Fruit fly (Drosophila melanogaster): ENCODE measurements around the gene dgt2.

Gene dgt2

DNA sequence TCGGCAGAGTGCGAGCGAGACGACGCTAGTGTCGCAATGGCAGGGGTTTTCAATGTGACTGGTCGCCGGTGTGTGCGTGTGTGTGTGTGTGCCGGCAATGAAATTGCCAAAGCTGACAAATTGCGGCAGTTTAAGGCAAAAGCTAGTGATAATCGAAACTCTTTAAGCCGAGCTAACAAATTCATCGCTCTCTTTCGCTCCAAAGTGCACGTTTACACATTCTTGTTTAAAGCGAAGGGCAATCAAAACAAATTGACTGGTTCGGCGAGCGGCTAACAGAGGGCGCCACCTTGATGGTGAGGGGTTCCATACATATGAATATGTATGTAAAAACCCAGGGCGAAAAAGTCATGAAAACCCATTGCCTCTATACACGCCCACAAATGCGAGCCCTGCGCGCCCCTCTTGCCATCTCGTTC lies 14.1 kb downstream of the dgt2 start:
- TF ChIP-seq kay (GFP tag; ENCODE audit: borderline replicate concordance): no peak
- TF ChIP-seq bab1 (GFP tag; optimal IDR thresholded peaks at IDR 0.05): peak; percentile 23
- TF ChIP-seq pad (GFP tag; optimal IDR thresholded peaks at IDR 0.05): peak; percentile 99
- no peak for TF ChIP-seq CG11617 (GFP tag; optimal IDR thresholded peaks at IDR 0.05)
- peak; percentile 17 for TF ChIP-seq Hr96 (GFP tag; optimal IDR thresholded peaks at IDR 0.05)
- peak; percentile 16 for TF ChIP-seq tj (GFP tag; optimal IDR thresholded peaks at IDR 0.05)

DNA sequence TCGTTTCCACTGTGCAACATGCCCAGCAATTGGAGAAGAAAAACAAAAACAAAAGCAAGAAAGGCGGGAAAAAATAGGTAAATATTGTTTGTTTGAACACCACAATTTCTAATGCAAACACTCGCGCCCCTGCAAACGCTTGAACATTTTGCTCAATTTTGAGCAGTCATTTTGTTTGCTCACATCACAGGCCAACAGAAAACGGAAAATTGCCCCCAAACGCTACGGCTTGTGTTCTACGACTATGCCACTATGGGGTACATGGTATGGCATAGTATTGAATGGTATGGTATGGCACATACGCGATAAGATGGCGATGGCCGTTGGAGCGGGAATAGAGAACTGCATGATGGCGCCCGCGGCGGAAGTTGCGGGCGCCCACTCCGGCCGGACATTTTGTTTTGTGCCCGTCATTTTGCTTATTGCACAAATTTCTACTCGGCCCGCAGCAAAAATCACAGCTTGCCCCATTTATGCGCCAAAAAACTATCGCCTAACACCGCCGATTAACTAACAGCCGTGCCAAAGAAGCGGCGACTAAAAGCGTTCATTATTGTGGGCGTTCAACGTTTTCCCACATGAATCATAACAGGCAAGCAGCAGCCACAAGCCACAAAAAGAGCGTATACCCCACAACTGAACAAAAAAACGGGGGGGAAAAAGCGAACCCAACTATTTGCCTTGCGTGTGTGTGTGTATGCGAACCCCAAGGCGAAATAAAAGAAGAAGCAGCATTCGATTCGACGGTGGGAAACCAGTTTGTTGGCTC lies 14.7 kb downstream of the dgt2 start:
- TF ChIP-seq kay (GFP tag; ENCODE audit: borderline replicate concordance): peak; percentile 94
- TF ChIP-seq pad (GFP tag; optimal IDR thresholded peaks at IDR 0.05): no peak
- TF ChIP-seq CG12768 (GFP tag; optimal IDR thresholded peaks at IDR 0.05): no peak
- no peak for TF ChIP-seq Crg-1 (GFP tag; optimal IDR thresholded peaks at IDR 0.05)
- TF ChIP-seq CG14711 (tag; optimal IDR thresholded peaks at IDR 0.05): peak; percentile 19
- TF ChIP-seq CG5204 (GFP tag; optimal IDR thresholded peaks at IDR 0.05): peak; percentile 48
- peak in 1 of 2 experiments; percentile 15 for TF ChIP-seq cnc (optimal IDR thresholded peaks at IDR 0.05)
- TF ChIP-seq CG33017 (tag; optimal IDR thresholded peaks at IDR 0.05): peak; percentile 58
- TF ChIP-seq CG7101 (tag; optimal IDR thresholded peaks at IDR 0.05): peak; percentile 15
- TF ChIP-seq toe (GFP tag; optimal IDR thresholded peaks at IDR 0.05): peak; percentile 37
- no peak for TF ChIP-seq Hr96 (GFP tag; optimal IDR thresholded peaks at IDR 0.05)

DNA sequence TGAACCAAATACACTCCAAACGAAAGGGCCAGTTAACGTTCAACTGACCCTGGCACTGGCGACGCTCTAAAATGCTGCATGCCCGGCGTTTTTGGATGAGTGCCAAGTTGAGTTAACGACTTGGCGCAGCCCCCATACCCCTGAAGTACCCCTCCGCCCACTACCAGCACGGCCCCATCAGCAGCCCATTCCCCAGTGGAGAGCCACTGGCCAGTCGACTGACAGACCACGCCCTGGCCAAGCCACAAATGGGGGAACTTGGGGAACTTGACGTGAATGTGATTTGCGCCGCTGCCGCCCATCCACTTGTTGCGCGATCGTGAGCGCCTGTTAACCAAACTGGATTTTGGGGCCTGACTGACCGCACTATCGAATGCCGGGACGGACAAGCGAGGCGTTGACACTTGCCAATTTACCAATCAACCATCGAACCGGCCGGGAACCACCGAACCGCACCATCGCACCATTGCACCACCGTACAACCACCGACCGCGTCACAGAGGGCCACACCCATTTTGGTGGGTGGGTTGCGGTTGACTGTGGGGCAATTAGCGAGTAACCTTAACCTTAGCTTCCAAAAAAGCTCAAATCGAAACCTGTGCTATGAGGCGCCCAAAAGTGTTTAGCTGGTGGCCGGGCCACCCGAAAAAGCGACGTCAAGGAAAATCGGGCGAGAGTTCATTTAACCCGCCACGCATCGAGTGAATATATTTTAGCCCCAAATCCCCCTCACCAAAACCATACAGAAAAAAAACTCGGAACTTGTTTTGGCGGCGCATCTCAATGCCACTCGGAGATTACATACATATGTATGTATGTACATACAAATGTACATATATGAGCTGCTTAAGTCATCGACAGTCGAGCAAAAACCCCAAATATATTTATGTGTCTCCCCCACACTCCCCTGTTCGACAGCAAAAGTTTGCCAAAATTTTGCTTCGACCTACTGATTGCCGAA lies 16.0 kb downstream of the dgt2 start:
- TF ChIP-seq cic (GFP tag; optimal IDR thresholded peaks at IDR 0.05) (peak; percentile 6), CG12768 (GFP tag; optimal IDR thresholded peaks at IDR 0.05) (peak; percentile 67), CG11617 (GFP tag; optimal IDR thresholded peaks at IDR 0.05) (no peak), cnc (optimal IDR thresholded peaks at IDR 0.05) (no peak), pad (GFP tag; optimal IDR thresholded peaks at IDR 0.05) (peak; percentile 93), Mnt (GFP tag; optimal IDR thresholded peaks at IDR 0.05) (no peak), kay (GFP tag; ENCODE audit: borderline replicate concordance) (no peak), tj (GFP tag; optimal IDR thresholded peaks at IDR 0.05) (peak; percentile 11), CG33017 (tag; optimal IDR thresholded peaks at IDR 0.05) (no peak), Crg-1 (GFP tag; optimal IDR thresholded peaks at IDR 0.05) (peak; percentile 35), Clk (GFP tag; optimal IDR thresholded peaks at IDR 0.05) (no peak), Hr96 (GFP tag; optimal IDR thresholded peaks at IDR 0.05) (no peak), CG1620 (GFP tag; optimal IDR thresholded peaks at IDR 0.05) (no peak), CG7101 (tag; optimal IDR thresholded peaks at IDR 0.05) (no peak), toe (GFP tag; optimal IDR thresholded peaks at IDR 0.05) (no peak), ovo (GFP tag; optimal IDR thresholded peaks at IDR 0.05) (peak; percentile 60), bab1 (GFP tag; optimal IDR thresholded peaks at IDR 0.05) (no peak), CG7045 (GFP tag; optimal IDR thresholded peaks at IDR 0.05) (no peak), CG5204 (GFP tag; optimal IDR thresholded peaks at IDR 0.05) (no peak), CG14711 (tag; optimal IDR thresholded peaks at IDR 0.05) (no peak)

DNA sequence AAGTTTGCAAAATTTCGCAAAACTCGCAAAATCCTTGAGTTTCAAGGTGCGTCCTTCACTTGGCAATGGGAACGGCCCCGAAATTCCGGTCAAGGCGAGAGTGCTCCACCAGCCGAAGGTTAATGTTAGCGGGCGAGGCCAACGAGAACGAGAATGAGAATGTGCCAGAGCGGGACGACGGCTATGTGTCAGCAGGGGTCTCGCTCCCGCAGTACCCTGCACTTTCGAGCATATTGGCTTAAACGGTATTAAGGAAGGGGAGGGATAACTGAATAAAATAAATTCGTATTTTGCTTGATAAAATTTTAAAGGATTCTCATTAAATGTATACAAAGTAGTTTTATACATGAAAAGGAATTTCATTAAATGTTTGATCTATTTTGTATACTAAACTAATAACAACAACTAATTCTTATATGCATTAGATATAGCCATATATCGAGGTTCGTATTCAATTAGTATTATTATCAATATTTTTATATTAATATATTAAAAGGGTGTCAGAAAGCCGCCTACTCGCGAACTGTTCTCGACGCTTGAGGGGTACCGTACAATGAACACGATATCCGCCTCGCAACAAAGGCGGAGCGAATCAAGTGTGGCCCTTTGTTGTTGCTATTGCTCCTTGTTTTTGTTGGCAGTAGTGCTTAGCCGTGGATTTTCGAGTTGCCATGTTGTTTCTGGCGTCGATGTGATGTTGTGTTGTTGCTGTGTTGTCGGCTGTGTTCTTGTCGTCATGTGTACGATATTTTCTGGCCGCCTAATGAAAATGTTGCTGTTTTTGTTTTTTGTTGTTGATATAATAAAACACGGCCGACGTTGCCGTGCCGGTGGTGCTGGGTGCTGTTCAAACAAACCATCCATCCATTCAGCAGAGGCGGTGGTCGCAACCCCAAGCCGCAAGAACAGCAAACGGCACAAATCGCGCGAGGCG lies 16.9 kb downstream of the dgt2 start:
- peak; percentile 72 for TF ChIP-seq CG5204 (GFP tag; optimal IDR thresholded peaks at IDR 0.05)
- peak; percentile 77 for TF ChIP-seq CG14711 (tag; optimal IDR thresholded peaks at IDR 0.05)
- peak; percentile 86 for TF ChIP-seq CG7101 (tag; optimal IDR thresholded peaks at IDR 0.05)
- no peak for TF ChIP-seq Mnt (GFP tag; optimal IDR thresholded peaks at IDR 0.05)
- peak; percentile 80 for TF ChIP-seq bab1 (GFP tag; optimal IDR thresholded peaks at IDR 0.05)
- peak; percentile 63 for TF ChIP-seq tj (GFP tag; optimal IDR thresholded peaks at IDR 0.05)
- peak; percentile 62 for TF ChIP-seq Hr96 (GFP tag; optimal IDR thresholded peaks at IDR 0.05)
- TF ChIP-seq cnc (optimal IDR thresholded peaks at IDR 0.05): no peak
- peak; percentile 69 for TF ChIP-seq Crg-1 (GFP tag; optimal IDR thresholded peaks at IDR 0.05)
- peak; percentile 87 for TF ChIP-seq CG7045 (GFP tag; optimal IDR thresholded peaks at IDR 0.05)
- TF ChIP-seq pad (GFP tag; optimal IDR thresholded peaks at IDR 0.05): peak; percentile 98
- peak; percentile 68 for TF ChIP-seq ovo (GFP tag; optimal IDR thresholded peaks at IDR 0.05)
- peak; percentile 53 for TF ChIP-seq CG1620 (GFP tag; optimal IDR thresholded peaks at IDR 0.05)
- no peak for TF ChIP-seq cic (GFP tag; optimal IDR thresholded peaks at IDR 0.05)
- peak; percentile 93 for TF ChIP-seq kay (GFP tag; ENCODE audit: borderline replicate concordance)
- peak; percentile 79 for TF ChIP-seq toe (GFP tag; optimal IDR thresholded peaks at IDR 0.05)
- peak; percentile 41 for TF ChIP-seq Clk (GFP tag; optimal IDR thresholded peaks at IDR 0.05)
- peak; percentile 72 for TF ChIP-seq CG12768 (GFP tag; optimal IDR thresholded peaks at IDR 0.05)
- TF ChIP-seq CG11617 (GFP tag; optimal IDR thresholded peaks at IDR 0.05): peak; percentile 90
- peak; percentile 94 for TF ChIP-seq CG33017 (tag; optimal IDR thresholded peaks at IDR 0.05)

DNA sequence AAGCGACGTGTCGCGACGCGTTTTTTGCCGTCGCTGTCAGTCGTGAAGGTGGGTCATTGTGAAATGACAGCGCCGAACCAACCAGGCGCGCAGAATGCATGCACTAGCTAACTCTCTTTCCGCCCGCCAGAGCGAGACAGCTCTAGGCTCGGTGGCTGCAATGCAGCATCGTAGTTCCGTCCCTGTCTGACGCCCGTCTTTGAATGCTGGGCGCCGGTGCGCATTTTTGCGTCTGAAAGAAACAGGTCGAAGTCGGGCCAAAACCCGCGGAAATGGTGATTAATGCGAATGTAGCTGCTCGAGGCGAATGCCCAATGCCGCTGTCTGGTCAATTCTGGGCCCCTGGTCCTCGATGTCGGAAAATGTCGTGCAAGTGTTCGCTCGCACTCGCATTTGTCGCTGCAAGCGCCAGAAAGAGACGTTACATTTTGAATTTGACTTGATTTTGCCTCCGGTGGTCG lies 17.6 kb downstream of the dgt2 start:
- TF ChIP-seq pad (GFP tag; optimal IDR thresholded peaks at IDR 0.05): peak; percentile 78
- peak; percentile 67 for TF ChIP-seq tj (GFP tag; optimal IDR thresholded peaks at IDR 0.05)
- TF ChIP-seq toe (GFP tag; optimal IDR thresholded peaks at IDR 0.05): peak; percentile 73
- peak; percentile 81 for TF ChIP-seq Clk (GFP tag; optimal IDR thresholded peaks at IDR 0.05)
- peak; percentile 55 for TF ChIP-seq CG14711 (tag; optimal IDR thresholded peaks at IDR 0.05)
- peak; percentile 69 for TF ChIP-seq CG11617 (GFP tag; optimal IDR thresholded peaks at IDR 0.05)
- TF ChIP-seq CG7101 (tag; optimal IDR thresholded peaks at IDR 0.05): peak; percentile 48
- TF ChIP-seq CG5204 (GFP tag; optimal IDR thresholded peaks at IDR 0.05): peak; percentile 11
- peak; percentile 91 for TF ChIP-seq Mnt (GFP tag; optimal IDR thresholded peaks at IDR 0.05)
- peak; percentile 88 for TF ChIP-seq ovo (GFP tag; optimal IDR thresholded peaks at IDR 0.05)
- TF ChIP-seq CG1620 (GFP tag; optimal IDR thresholded peaks at IDR 0.05): peak; percentile 57
- peak; percentile 91 for TF ChIP-seq CG12768 (GFP tag; optimal IDR thresholded peaks at IDR 0.05)
- peak; percentile 70 for TF ChIP-seq CG7045 (GFP tag; optimal IDR thresholded peaks at IDR 0.05)
- peak; percentile 87 for TF ChIP-seq Hr96 (GFP tag; optimal IDR thresholded peaks at IDR 0.05)
- no peak for TF ChIP-seq cnc (optimal IDR thresholded peaks at IDR 0.05)
- peak; percentile 63 for TF ChIP-seq CG33017 (tag; optimal IDR thresholded peaks at IDR 0.05)
- peak; percentile 97 for TF ChIP-seq cic (GFP tag; optimal IDR thresholded peaks at IDR 0.05)
- TF ChIP-seq bab1 (GFP tag; optimal IDR thresholded peaks at IDR 0.05): peak; percentile 92
- TF ChIP-seq Crg-1 (GFP tag; optimal IDR thresholded peaks at IDR 0.05): peak; percentile 21
- peak; percentile 95 for TF ChIP-seq kay (GFP tag; ENCODE audit: borderline replicate concordance)

Measured in whole organism, adult.